Worm (Caenorhabditis elegans): Measurements from ENCODE around the gene npp-26.

Gene npp-26

ce11 chrIV:4788332-4788731 is 23.8 kb downstream of the npp-26 start, which contains the start of gene nhr-104 (continued):
- TF ChIP-seq mxl-3 (GFP tag; optimal IDR thresholded peaks at IDR 0.05): peak; percentile 45
- TF ChIP-seq nhr-41 (GFP tag; IDR thresholded peaks at IDR 0.05): no peak
- no peak for TF ChIP-seq lim-7 (GFP tag; IDR thresholded peaks at IDR 0.05)
- no peak for TF ChIP-seq lin-1 (GFP tag; IDR thresholded peaks at IDR 0.05)
- TF ChIP-seq nhr-10 (tag; optimal IDR thresholded peaks at IDR 0.05): no peak

- no peak for TF ChIP-seq ZK337.2 (GFP tag; IDR thresholded peaks at IDR 0.05)
- no peak for TF ChIP-seq D1046.2 (GFP tag; IDR thresholded peaks at IDR 0.05)
- no peak for TF ChIP-seq F10B5.3 (tag; optimal IDR thresholded peaks at IDR 0.05)
- no peak for TF ChIP-seq ceh-28 (tag; optimal IDR thresholded peaks at IDR 0.05)
- TF ChIP-seq daf-12 (tag; optimal IDR thresholded peaks at IDR 0.05): no peak
- TF ChIP-seq nhr-111 (GFP tag; optimal IDR thresholded peaks at IDR 0.05): no peak
- TF ChIP-seq php-3 (GFP tag; IDR thresholded peaks at IDR 0.05): no peak
- TF ChIP-seq spr-3 (GFP tag; optimal IDR thresholded peaks at IDR 0.05): no peak
- no peak for TF ChIP-seq F44E2.7 (GFP tag; IDR thresholded peaks at IDR 0.05)
- no peak for TF ChIP-seq attf-4 (tag; optimal IDR thresholded peaks at IDR 0.05)
- no peak for TF ChIP-seq mes-2 (tag; optimal IDR thresholded peaks at IDR 0.05; ENCODE audit: poor library complexity, severe bottlenecking)
- no peak for TF ChIP-seq T20F7.1 (GFP tag; optimal IDR thresholded peaks at IDR 0.05)
- no peak for TF ChIP-seq hlh-11 (tag; optimal IDR thresholded peaks at IDR 0.05)
- no peak for TF ChIP-seq nhr-76 (tag; optimal IDR thresholded peaks at IDR 0.05)
- no peak for TF ChIP-seq nhr-10 (tag; optimal IDR thresholded peaks at IDR 0.05)
- TF ChIP-seq ztf-11 (tag; optimal IDR thresholded peaks at IDR 0.05): no peak
- TF ChIP-seq dmd-9 (GFP tag; IDR thresholded peaks at IDR 0.05): no peak
- TF ChIP-seq duxl-1 (tag; optimal IDR thresholded peaks at IDR 0.05; ENCODE audit: poor library complexity): no peak
- no peak for TF ChIP-seq Y5F2A.4 (GFP tag; optimal IDR thresholded peaks at IDR 0.05)
- TF ChIP-seq unc-62 (GFP tag; optimal IDR thresholded peaks at IDR 0.05 in 1 of 2): no peak
- no peak for TF ChIP-seq unc-62 (tag; optimal IDR thresholded peaks at IDR 0.05)
Observed at ce11 chrIV:4789445-4789844, 24.9 kb downstream of the npp-26 start, which contains the start of gene R11E3.1. Gene R11E3.1, plus strand, starts transcription at chrIV:4789745.

- TF ChIP-seq tra-1 (GFP tag; IDR thresholded peaks at IDR 0.05): 0 out of 2 replicates have a peak, but pooled peaks have one; percentile 44
- TF ChIP-seq hmg-1.1 (GFP tag; IDR thresholded peaks at IDR 0.05): no peak
- peak; percentile 48 for TF ChIP-seq cey-2 (tag; optimal IDR thresholded peaks at IDR 0.05; ENCODE audit: borderline replicate concordance, insufficient read depth)
- peak; percentile 29 for TF ChIP-seq nhr-48 (tag; optimal IDR thresholded peaks at IDR 0.05)
- TF ChIP-seq mxl-3 (GFP tag; optimal IDR thresholded peaks at IDR 0.05): peak; percentile 8
- no peak for TF ChIP-seq R02D3.7 (tag; optimal IDR thresholded peaks at IDR 0.05)
- no peak for TF ChIP-seq mes-2 (tag; optimal IDR thresholded peaks at IDR 0.05; ENCODE audit: poor library complexity, severe bottlenecking)
- TF ChIP-seq hlh-11 (tag; optimal IDR thresholded peaks at IDR 0.05): peak; percentile 37
- TF ChIP-seq nhr-28 (tag; optimal IDR thresholded peaks at IDR 0.05): peak; percentile 12
Observed at ce11 chrIV:4795111-4795510, 30.6 kb downstream of the npp-26 start.

ce11 chrIV:4799114-4799513 is 34.6 kb downstream of the npp-26 start, which contains the start of gene eor-1:
Gene eor-1, minus strand, starts transcription at chrIV:4799178.
- TF ChIP-seq gei-8 (GFP tag; optimal IDR thresholded peaks at IDR 0.05): no peak
- no peak for TF ChIP-seq ZK337.2 (GFP tag; IDR thresholded peaks at IDR 0.05)
- peak; percentile 44 for TF ChIP-seq rbr-2 (tag; optimal IDR thresholded peaks at IDR 0.05)
- TF ChIP-seq mes-2 (tag; optimal IDR thresholded peaks at IDR 0.05; ENCODE audit: poor library complexity, severe bottlenecking): peak; percentile 67
- TF ChIP-seq dmd-8 (GFP tag; IDR thresholded peaks at IDR 0.05): no peak
- TF ChIP-seq lin-39 (tag; optimal IDR thresholded peaks at IDR 0.05): no peak
- TF ChIP-seq lin-38 (GFP tag; IDR thresholded peaks at IDR 0.05): peak; percentile 93
- TF ChIP-seq unc-130 (GFP tag; optimal IDR thresholded peaks at IDR 0.05): peak; percentile 22
- no peak for TF ChIP-seq egl-43 (GFP tag; IDR thresholded peaks at IDR 0.05)
- no peak for TF ChIP-seq set-16 (GFP tag; IDR thresholded peaks at IDR 0.05)
- TF ChIP-seq daf-12 (tag; optimal IDR thresholded peaks at IDR 0.05): no peak
- TF ChIP-seq Y5F2A.4 (GFP tag; optimal IDR thresholded peaks at IDR 0.05): no peak
- no peak for TF ChIP-seq T26A8.4 (GFP tag; IDR thresholded peaks at IDR 0.05)
- TF ChIP-seq nhr-6 (tag; optimal IDR thresholded peaks at IDR 0.05): no peak
- TF ChIP-seq jun-1 (tag; optimal IDR thresholded peaks at IDR 0.05): no peak
- no peak for TF ChIP-seq dmd-9 (GFP tag; IDR thresholded peaks at IDR 0.05)
- no peak for TF ChIP-seq spr-3 (GFP tag; optimal IDR thresholded peaks at IDR 0.05)
- peak; percentile 48 for TF ChIP-seq nhr-25 (tag; optimal IDR thresholded peaks at IDR 0.05; ENCODE audit: borderline replicate concordance, insufficient read depth)
- no peak for TF ChIP-seq nhr-48 (tag; optimal IDR thresholded peaks at IDR 0.05)
- TF ChIP-seq zfp-2 (tag; optimal IDR thresholded peaks at IDR 0.05): no peak
- TF ChIP-seq dve-1 (tag; optimal IDR thresholded peaks at IDR 0.05; ENCODE audit: insufficient read depth): peak; percentile 29
- TF ChIP-seq lin-1 (GFP tag; IDR thresholded peaks at IDR 0.05): no peak
- TF ChIP-seq nhr-111 (GFP tag; optimal IDR thresholded peaks at IDR 0.05): no peak
